Fruit fly (Drosophila melanogaster) whole organism, embryonic: ENCODE data around the gene SREBP.

Source experiments
- Abd-B ChIP-seq: fragments of 200-800 bp; sonication (Bioruptor generic); optimal IDR thresholded peaks from 2 replicates; lab custom pipeline; 2018; ENCODE audit warnings: missing biosample characterization, mild to moderate bottlenecking, missing genetic modification characterization, moderate library complexity
- Antp ChIP-seq: fragments of 200-800 bp; sonication (Bioruptor generic); optimal IDR thresholded peaks from 3 replicates; lab custom pipeline; 2016; ENCODE audit warnings: missing biosample characterization, missing genetic modification characterization
- Bteb2 ChIP-seq: fragments of 200-800 bp; sonication (Bioruptor generic); optimal IDR thresholded peaks from 2 replicates; lab custom pipeline; 2016; ENCODE audit warnings: missing biosample characterization, missing genetic modification characterization
- CG10147 ChIP-seq: fragments of 200-800 bp; sonication (Bioruptor generic); optimal IDR thresholded peaks from 2 replicates; lab custom pipeline; 2019; ENCODE audit warnings: missing biosample characterization, mild to moderate bottlenecking, missing genetic modification characterization, moderate library complexity
- CG10543 ChIP-seq: fragments of 200-800 bp; sonication (Bioruptor generic); optimal IDR thresholded peaks from 3 replicates; lab custom pipeline; 2017; ENCODE audit warnings: missing biosample characterization, mild to moderate bottlenecking, missing genetic modification characterization, moderate library complexity
- CG10959 ChIP-seq: fragments of 200-800 bp; sonication (Bioruptor generic); IDR thresholded peaks from 2 replicates; pipeline ENCODE4 v1.3.6; 2022; ENCODE audit warnings: missing biosample characterization, missing genetic modification characterization
- CG12071 ChIP-seq: fragments of 200-800 bp; sonication (Bioruptor generic); optimal IDR thresholded peaks from 3 replicates; lab custom pipeline; 2018; ENCODE audit warnings: missing biosample characterization, mild to moderate bottlenecking, missing genetic modification characterization
- CG12104 ChIP-seq: fragments of 200-800 bp; sonication (Bioruptor generic); optimal IDR thresholded peaks from 3 replicates; lab custom pipeline; 2016; ENCODE audit warnings: missing biosample characterization, missing genetic modification characterization
- CG14965 ChIP-seq: fragments of 200-800 bp; sonication (Bioruptor generic); optimal IDR thresholded peaks from 2 replicates; lab custom pipeline; 2016; ENCODE audit warnings: missing biosample characterization, missing genetic modification characterization, borderline replicate concordance
- CG18764 ChIP-seq: fragments of 200-800 bp; sonication (Bioruptor generic); optimal IDR thresholded peaks from 3 replicates; lab custom pipeline; 2016; ENCODE audit warnings: missing biosample characterization, missing genetic modification characterization
- CG32532 ChIP-seq: fragments of 200-800 bp; sonication (Bioruptor generic); IDR thresholded peaks from 2 replicates; pipeline ENCODE4 v1.3.6; 2022; ENCODE audit warnings: missing biosample characterization, missing genetic modification characterization
- CG33557 ChIP-seq: fragments of 200-800 bp; sonication (Bioruptor generic); optimal IDR thresholded peaks from 2 replicates; lab custom pipeline; 2019; ENCODE audit warnings: missing biosample characterization, mild to moderate bottlenecking, missing genetic modification characterization, moderate library complexity
- CG34224 ChIP-seq: fragments of 200-800 bp; sonication (Bioruptor generic); IDR thresholded peaks from 3 replicates; pipeline ENCODE4 v1.3.6; 2022; ENCODE audit warnings: missing biosample characterization, missing genetic modification characterization; ENCODE audit not compliant: partially characterized antibody
- CG34422 ChIP-seq: fragments of 200-800 bp; sonication (Bioruptor generic); IDR thresholded peaks from 3 replicates; pipeline ENCODE4 v1.3.6; 2022; ENCODE audit warnings: missing biosample characterization, missing genetic modification characterization
- CG3847 ChIP-seq: fragments of 200-800 bp; sonication (Bioruptor generic); IDR thresholded peaks from 2 replicates; pipeline ENCODE4 v1.3.6; 2022; ENCODE audit warnings: missing biosample characterization, missing genetic modification characterization
- CG4707 ChIP-seq: fragments of 200-800 bp; sonication (Bioruptor generic); optimal IDR thresholded peaks from 2 replicates; lab custom pipeline; 2018; ENCODE audit warnings: missing biosample characterization, mild to moderate bottlenecking, missing genetic modification characterization, moderate library complexity
- CG6254 ChIP-seq: fragments of 200-800 bp; sonication (Bioruptor generic); optimal IDR thresholded peaks from 3 replicates; lab custom pipeline; 2017; ENCODE audit warnings: mild to moderate bottlenecking, missing biosample characterization, missing genetic modification reagents, missing genetic modification characterization
- CG9609 ChIP-seq: fragments of 200-800 bp; sonication (Bioruptor generic); optimal IDR thresholded peaks from 3 replicates; lab custom pipeline; 2016; ENCODE audit warnings: missing biosample characterization, missing genetic modification characterization
- D ChIP-seq, 2 experiments: fragments of 200-800 bp in 1 of 2; fragments of >200 bp in 1 of 2; sonication (Bioruptor generic) in 1 of 2; optimal IDR thresholded peaks; 2 replicates in 1 of 2; 3 replicates in 1 of 2; lab custom pipeline; 2017; ENCODE audit warnings: mild to moderate bottlenecking in 1 of 2, missing biosample characterization in 1 of 2, missing genetic modification characterization in 1 of 2, missing genetic modification reagents in 1 of 2
- Dfd ChIP-seq, 2 experiments: fragments of >200 bp; optimal IDR thresholded peaks; 2 replicates each; lab custom pipeline; 2017; ENCODE audit warnings: missing biosample characterization in 2 of 2, missing genetic modification characterization in 2 of 2
- Dll ChIP-seq: fragments of 200-800 bp; sonication (Bioruptor generic); IDR thresholded peaks from 4 replicates; pipeline ENCODE4 v1.3.6; 2022; ENCODE audit warnings: missing biosample characterization, missing genetic modification characterization; ENCODE audit not compliant: partially characterized antibody
- Drgx ChIP-seq: fragments of 200-800 bp; sonication (Bioruptor generic); IDR thresholded peaks from 2 replicates; pipeline ENCODE4 v1.3.6; 2022; ENCODE audit warnings: missing biosample characterization, missing genetic modification characterization
- Fer2 ChIP-seq: fragments of 200-800 bp; sonication (Bioruptor generic); optimal IDR thresholded peaks from 2 replicates; lab custom pipeline; 2018; ENCODE audit warnings: missing biosample characterization, mild to moderate bottlenecking, missing genetic modification characterization, moderate library complexity
- Hr39 ChIP-seq: fragments of >200 bp; optimal IDR thresholded peaks from 2 replicates; lab custom pipeline; 2017
- Lhr ChIP-seq: fragments of 200-800 bp; sonication (Bioruptor generic); optimal IDR thresholded peaks from 3 replicates; lab custom pipeline; 2017; ENCODE audit warnings: mild to moderate bottlenecking, missing biosample characterization, missing genetic modification reagents, missing genetic modification characterization
- Lpt ChIP-seq: fragments of >200 bp; optimal IDR thresholded peaks from 2 replicates; lab custom pipeline; 2018; ENCODE audit warnings: missing biosample characterization, missing genetic modification characterization
- Max ChIP-seq: fragments of 200-800 bp; sonication (Bioruptor generic); optimal IDR thresholded peaks from 2 replicates; lab custom pipeline; 2016; ENCODE audit warnings: missing biosample characterization, mild to moderate bottlenecking, missing genetic modification characterization
- Ptx1 ChIP-seq: fragments of 200-800 bp; sonication (Bioruptor generic); IDR thresholded peaks from 2 replicates; pipeline ENCODE4 v1.3.6; 2022; ENCODE audit warnings: missing biosample characterization, missing genetic modification characterization
- Rfx ChIP-seq: fragments of 200-800 bp; sonication (Bioruptor generic); IDR thresholded peaks from 2 replicates; pipeline ENCODE4 v1.3.6; 2022; ENCODE audit warnings: missing biosample characterization, missing genetic modification characterization
- Sox100B ChIP-seq: fragments of 200-800 bp; sonication (Bioruptor generic); optimal IDR thresholded peaks from 3 replicates; lab custom pipeline; 2018; ENCODE audit warnings: missing biosample characterization, mild to moderate bottlenecking, missing genetic modification characterization
- ab ChIP-seq: fragments of 200-800 bp; sonication (Bioruptor generic); optimal IDR thresholded peaks from 2 replicates; lab custom pipeline; 2016; ENCODE audit warnings: missing biosample characterization, missing genetic modification characterization
- caup ChIP-seq: fragments of 200-800 bp; sonication (Bioruptor generic); optimal IDR thresholded peaks from 3 replicates; lab custom pipeline; 2017; ENCODE audit warnings: missing biosample characterization, mild to moderate bottlenecking, missing genetic modification characterization, moderate library complexity; ENCODE audit not compliant: severe bottlenecking
- croc ChIP-seq: fragments of 200-800 bp; sonication (Bioruptor generic); conservative IDR thresholded peaks from 3 replicates; pipeline ENCODE4 v1.3.6; 2022; ENCODE audit warnings: missing biosample characterization, missing genetic modification characterization
- dan ChIP-seq: fragments of 200-800 bp; sonication (Bioruptor generic); IDR thresholded peaks from 2 replicates; pipeline ENCODE4 v1.3.6; 2022; ENCODE audit warnings: missing biosample characterization, missing genetic modification characterization
- eve ChIP-seq, 2 experiments: fragments of >200 bp; optimal IDR thresholded peaks; 2 replicates each; lab custom pipeline; 2017; ENCODE audit warnings: missing biosample characterization in 2 of 2, missing genetic modification characterization in 2 of 2
- fd96Cb ChIP-seq: fragments of 200-800 bp; sonication (Bioruptor generic); optimal IDR thresholded peaks from 2 replicates; lab custom pipeline; 2018; ENCODE audit warnings: missing biosample characterization, mild to moderate bottlenecking, missing genetic modification characterization, moderate library complexity
- fu2 ChIP-seq: fragments of 200-800 bp; sonication (Bioruptor generic); optimal IDR thresholded peaks from 2 replicates; lab custom pipeline; 2016; ENCODE audit warnings: missing biosample characterization, missing genetic modification characterization
- grn ChIP-seq: fragments of 200-800 bp; sonication (Bioruptor generic); optimal IDR thresholded peaks from 3 replicates; lab custom pipeline; 2017; ENCODE audit warnings: missing biosample characterization, missing genetic modification characterization
- gsb-n ChIP-seq: fragments of 200-800 bp; sonication (Bioruptor generic); optimal IDR thresholded peaks from 3 replicates; lab custom pipeline; 2018; ENCODE audit warnings: missing biosample characterization, mild to moderate bottlenecking, missing genetic modification characterization
- hth ChIP-seq: fragments of >200 bp; optimal IDR thresholded peaks from 2 replicates; lab custom pipeline; 2017; ENCODE audit warnings: inconsistent platforms
- inv ChIP-seq: fragments of 200-800 bp; sonication (Bioruptor generic); IDR thresholded peaks from 2 replicates; pipeline ENCODE4 v1.3.6; 2022; ENCODE audit warnings: missing biosample characterization, missing genetic modification characterization; ENCODE audit not compliant: partially characterized antibody
- jigr1 ChIP-seq: fragments of 200-800 bp; sonication (Bioruptor generic); IDR thresholded peaks from 3 replicates; pipeline ENCODE4 v1.3.6; 2022; ENCODE audit warnings: missing biosample characterization, missing genetic modification characterization
- jing ChIP-seq: fragments of 200-800 bp; sonication (Bioruptor generic); optimal IDR thresholded peaks from 2 replicates; lab custom pipeline; 2018; ENCODE audit warnings: missing biosample characterization, mild to moderate bottlenecking, missing genetic modification characterization
- lilli ChIP-seq: fragments of 200-800 bp; sonication (Bioruptor generic); optimal IDR thresholded peaks from 3 replicates; lab custom pipeline; 2016; ENCODE audit warnings: missing biosample characterization, missing genetic modification characterization
- mam ChIP-seq: fragments of 200-800 bp; sonication (Bioruptor generic); optimal IDR thresholded peaks from 3 replicates; lab custom pipeline; 2016; ENCODE audit warnings: missing biosample characterization, missing genetic modification characterization
- odd ChIP-seq: fragments of 200-800 bp; sonication (Bioruptor generic); optimal IDR thresholded peaks from 2 replicates; lab custom pipeline; 2017; ENCODE audit warnings: missing biosample characterization, mild to moderate bottlenecking, missing genetic modification characterization
- peb ChIP-seq: fragments of 200-800 bp; sonication (Bioruptor generic); IDR thresholded peaks from 2 replicates; pipeline ENCODE4 v1.3.6; 2022; ENCODE audit warnings: missing biosample characterization, missing genetic modification characterization
- ssp ChIP-seq: fragments of 200-800 bp; sonication (Bioruptor generic); IDR thresholded peaks from 2 replicates; pipeline ENCODE4 v1.3.6; 2022; ENCODE audit warnings: missing biosample characterization, missing genetic modification characterization
- vnd ChIP-seq: fragments of 200-800 bp; sonication (Bioruptor generic); IDR thresholded peaks from 3 replicates; pipeline ENCODE4 v1.3.6; 2022; ENCODE audit warnings: missing biosample characterization, missing genetic modification characterization; ENCODE audit not compliant: partially characterized antibody
- zen ChIP-seq: fragments of 200-800 bp; sonication (Bioruptor generic); optimal IDR thresholded peaks from 3 replicates; lab custom pipeline; 2018; ENCODE audit warnings: missing biosample characterization, mild to moderate bottlenecking, missing genetic modification characterization, moderate library complexity
- zfh2 ChIP-seq: fragments of 200-800 bp; sonication (Bioruptor generic); optimal IDR thresholded peaks from 2 replicates; lab custom pipeline; 2016; ENCODE audit warnings: missing biosample characterization, missing genetic modification characterization

SREBP gene

dm6 chr3L:19791688-19792073 is 2.1 kb upstream of the SREBP start (continued):
- TF ChIP-seq CG34422 (GFP tag; lab: Robert Waterston, UW), result peak; percentile 36; the same call in 1 of the 3 replicates
- no peak for TF ChIP-seq lilli
- no peak for TF ChIP-seq vnd
- no peak for TF ChIP-seq Lpt (GFP tag; lab: Kevin White, UChicago)
- peak; percentile 53 for TF ChIP-seq caup
- TF ChIP-seq CG12104 (GFP tag; lab: Kevin White, UChicago), result no peak
- peak; percentile 26 for TF ChIP-seq zen
- no peak for TF ChIP-seq CG18764
- no peak for TF ChIP-seq CG32532 (GFP tag; lab: Robert Waterston, UW)
- TF ChIP-seq CG3847 (GFP tag; lab: Robert Waterston, UW), result no peak
- no peak for TF ChIP-seq CG14965 (GFP tag; lab: Kevin White, UChicago)
- TF ChIP-seq jing (GFP tag; lab: Kevin White, UChicago), result no peak
- no peak for TF ChIP-seq eve (GFP tag; optimal IDR thresholded peaks at IDR 0.05; lab: Kevin White, UChicago)
- peak; percentile 82 for TF ChIP-seq grn (GFP tag; lab: Kevin White, UChicago)
- TF ChIP-seq CG9609 (GFP tag; lab: Kevin White, UChicago), result no peak
- TF ChIP-seq peb (GFP tag; lab: Robert Waterston, UW), result peak; percentile 30; the same call in 1 of the 2 replicates
- no peak for TF ChIP-seq Dfd (GFP tag; optimal IDR thresholded peaks at IDR 0.05; lab: Kevin White, UChicago)
- no peak for TF ChIP-seq croc
- TF ChIP-seq fu2 (GFP tag; lab: Kevin White, UChicago), result no peak
- TF ChIP-seq dan, result no peak
- TF ChIP-seq Hr39 (lab: Kevin White, UChicago), result no peak
- no peak for TF ChIP-seq CG6254 (GFP tag; lab: Kevin White, UChicago)
- TF ChIP-seq Max (GFP tag; lab: Kevin White, UChicago), result no peak
- TF ChIP-seq Fer2 (tag; lab: Kevin White, UChicago), result no peak
- TF ChIP-seq gsb-n (tag; lab: Kevin White, UChicago), result no peak
- TF ChIP-seq mam (GFP tag; lab: Kevin White, UChicago), result no peak
- no peak for TF ChIP-seq Ptx1 (GFP tag; lab: Robert Waterston, UW)
- no peak; the same call in 1 of the 2 replicates for TF ChIP-seq Drgx (GFP tag; lab: Robert Waterston, UW)
- no peak for TF ChIP-seq CG10147
- no peak for TF ChIP-seq Bteb2 (GFP tag; lab: Kevin White, UChicago)
- TF ChIP-seq Sox100B, result no peak
- TF ChIP-seq fd96Cb (tag; lab: Kevin White, UChicago), result no peak
- TF ChIP-seq odd (GFP tag; lab: Kevin White, UChicago), result peak; percentile 20
- TF ChIP-seq inv (GFP tag; lab: Robert Waterston, UW), result no peak
- TF ChIP-seq zfh2 (GFP tag; lab: Kevin White, UChicago), result no peak
- TF ChIP-seq D (optimal IDR thresholded peaks at IDR 0.05; lab: Kevin White, UChicago), result peak; percentile 34
- no peak for TF ChIP-seq D (GFP tag; optimal IDR thresholded peaks at IDR 0.05; lab: Kevin White, UChicago)
- no peak for TF ChIP-seq ssp (GFP tag; lab: Robert Waterston, UW)
- peak; percentile 35 for TF ChIP-seq Abd-B (GFP tag; lab: Kevin White, UChicago)
- TF ChIP-seq Lhr (GFP tag; lab: Kevin White, UChicago), result no peak
- no peak for TF ChIP-seq CG10959
- peak; percentile 32 for TF ChIP-seq CG4707
- peak; percentile 58; the same call in 2 of the 3 replicates for TF ChIP-seq CG34224 (GFP tag; lab: Robert Waterston, UW)
- no peak for TF ChIP-seq Antp (GFP tag; lab: Kevin White, UChicago)
- TF ChIP-seq Rfx (GFP tag; lab: Robert Waterston, UW), result no peak
- TF ChIP-seq jigr1 (GFP tag; lab: Robert Waterston, UW), result no peak
- peak; percentile 84 for TF ChIP-seq CG10543 (GFP tag; lab: Kevin White, UChicago)
- TF ChIP-seq CG33557 (GFP tag; lab: Kevin White, UChicago), result no peak
- no peak for TF ChIP-seq ab
- peak; percentile 41 for TF ChIP-seq CG12071 (GFP tag; lab: Kevin White, UChicago)
- TF ChIP-seq Dll (GFP tag; lab: Robert Waterston, UW), result peak; percentile 50; the same call in 2 of the 4 replicates
- no peak for TF ChIP-seq hth
